Fruit fly (Drosophila melanogaster): Measurements from ENCODE around the gene Lip4.
A peak's percentile ranks its signal among the peaks of the same experiment; 100 is the strongest.

The Lip4 gene

dm6 chr2L:10565674-10566073 lies 38.3 kb downstream of the Lip4 start:
- TF ChIP-seq Sox14 (GFP tag; optimal IDR thresholded peaks at IDR 0.05) (peak; percentile 7), CG6276 (GFP tag; optimal IDR thresholded peaks at IDR 0.05) (no peak), salr (GFP tag; optimal IDR thresholded peaks at IDR 0.05) (no peak), dac (GFP tag; optimal IDR thresholded peaks at IDR 0.05) (no peak), Eip93F (GFP tag; optimal IDR thresholded peaks at IDR 0.05) (no peak), CG31627 (GFP tag; optimal IDR thresholded peaks at IDR 0.05) (no peak), cyc (GFP tag; optimal IDR thresholded peaks at IDR 0.05) (no peak), Met (GFP tag; optimal IDR thresholded peaks at IDR 0.05) (peak; percentile 39), vri (GFP tag; optimal IDR thresholded peaks at IDR 0.05) (no peak), CG4318 (GFP tag; optimal IDR thresholded peaks at IDR 0.05) (no peak), CG1621 (tag; optimal IDR thresholded peaks at IDR 0.05) (peak; percentile 55), CG9139 (GFP tag; optimal IDR thresholded peaks at IDR 0.05) (no peak), CG8319 (GFP tag; optimal IDR thresholded peaks at IDR 0.05) (no peak), lz (GFP tag; optimal IDR thresholded peaks at IDR 0.05) (no peak), Hr38 (GFP tag; optimal IDR thresholded peaks at IDR 0.05) (no peak), CG11902 (GFP tag; optimal IDR thresholded peaks at IDR 0.05) (no peak), fd59A (GFP tag; optimal IDR thresholded peaks at IDR 0.05) (peak; percentile 37), Ets96B (tag; optimal IDR thresholded peaks at IDR 0.05) (peak; percentile 40), pdm3 (GFP tag; optimal IDR thresholded peaks at IDR 0.05) (peak; percentile 27), achi (GFP tag; optimal IDR thresholded peaks at IDR 0.05) (peak; percentile 5), CG7368 (GFP tag; optimal IDR thresholded peaks at IDR 0.05) (peak; percentile 3), CG15336 (GFP tag; IDR thresholded peaks at IDR 0.05) (no peak), CG3032 (tag; optimal IDR thresholded peaks at IDR 0.05) (no peak), Sox102F (GFP tag; optimal IDR thresholded peaks at IDR 0.05) (peak; percentile 5), OdsH (GFP tag; optimal IDR thresholded peaks at IDR 0.05) (peak; percentile 32), Eip78C (GFP tag) (peak; percentile 66), Blimp-1 (GFP tag; optimal IDR thresholded peaks at IDR 0.05) (no peak), CG6854 (GFP tag; optimal IDR thresholded peaks at IDR 0.05) (no peak), Gug (GFP tag; IDR thresholded peaks at IDR 0.05) (0 out of 2 replicates have a peak, but pooled peaks have one; percentile 19), CG32006 (GFP tag; optimal IDR thresholded peaks at IDR 0.05) (no peak), Smox (GFP tag; optimal IDR thresholded peaks at IDR 0.05) (peak; percentile 12), CG10669 (GFP tag; optimal IDR thresholded peaks at IDR 0.05) (peak; percentile 41), topi (GFP tag; optimal IDR thresholded peaks at IDR 0.05) (peak; percentile 13), net (GFP tag; optimal IDR thresholded peaks at IDR 0.05) (peak; percentile 15), CG10631 (GFP tag; optimal IDR thresholded peaks at IDR 0.05) (no peak), ss (GFP tag; optimal IDR thresholded peaks at IDR 0.05) (peak in 1 of 2 experiments; percentile 60), esn (GFP tag; optimal IDR thresholded peaks at IDR 0.05) (no peak), CG8119 (GFP tag; IDR thresholded peaks at IDR 0.05) (no peak), CG11762 (GFP tag; optimal IDR thresholded peaks at IDR 0.05; ENCODE audit: insufficient read depth) (no peak), acj6 (GFP tag; optimal IDR thresholded peaks at IDR 0.05) (peak; percentile 17), CG6808 (GFP tag; optimal IDR thresholded peaks at IDR 0.05) (peak; percentile 20), Ets21C (GFP tag; optimal IDR thresholded peaks at IDR 0.05) (no peak), CG16779 (tag; optimal IDR thresholded peaks at IDR 0.05) (no peak), fd85E (GFP tag; optimal IDR thresholded peaks at IDR 0.05) (no peak), eg (GFP tag; IDR thresholded peaks at IDR 0.05) (no peak), CG6163 (GFP tag; IDR thresholded peaks at IDR 0.05) (peak; percentile 61), fkh (GFP tag; optimal IDR thresholded peaks at IDR 0.05) (no peak), Sox15 (GFP tag; optimal IDR thresholded peaks at IDR 0.05) (no peak), Lpt (GFP tag; optimal IDR thresholded peaks at IDR 0.05) (no peak), CG6792 (GFP tag; optimal IDR thresholded peaks at IDR 0.05) (peak; percentile 45), Hr39 (GFP tag; optimal IDR thresholded peaks at IDR 0.05) (peak; percentile 34), svp (GFP tag) (peak; percentile 64), CG11294 (GFP tag; IDR thresholded peaks at IDR 0.05) (no peak)
